Worm (Caenorhabditis elegans) whole organism, midembryonic: ENCODE data around the gene taap-1.

Experiments
- T22C8.4 ChIP-seq: fragments of 200-800 bp; sonication (Bioruptor generic); IDR thresholded peaks from 2 replicates; pipeline ENCODE4 v1.3.6; 2022; ENCODE audit warnings: missing genetic modification characterization, missing compliant biosample characterization
- cog-1 ChIP-seq: sonication (generic microtip); optimal IDR thresholded peaks from 2 replicates; lab custom pipeline; 2016; ENCODE audit warnings: missing genetic modification characterization, missing compliant biosample characterization
- flt-1 ChIP-seq: fragments of 200-800 bp; sonication (Bioruptor generic); IDR thresholded peaks from 2 replicates; pipeline ENCODE4 v1.3.6; 2022; ENCODE audit warnings: missing genetic modification characterization, missing compliant biosample characterization
- klf-2 ChIP-seq: fragments of 200-800 bp; sonication (Bioruptor generic); conservative IDR thresholded peaks from 2 replicates; pipeline ENCODE4 v1.3.6; 2022; ENCODE audit warnings: missing genetic modification reagents, missing genetic modification characterization, missing compliant biosample characterization
- med-1 ChIP-seq: sonication (generic microtip); optimal IDR thresholded peaks from 2 replicates; lab custom pipeline; 2017; ENCODE audit warnings: missing genetic modification characterization, mild to moderate bottlenecking, missing compliant biosample characterization, antibody characterized with exemption, missing genetic modification reagents; ENCODE audit not compliant: insufficient read depth
- ref-1 ChIP-seq: fragments of 200-800 bp; sonication (Bioruptor generic); conservative IDR thresholded peaks from 2 replicates; pipeline ENCODE4 v1.3.6; 2022; ENCODE audit warnings: missing genetic modification reagents, missing genetic modification characterization, missing compliant biosample characterization
- tab-1 ChIP-seq: fragments of 200-800 bp; sonication (Bioruptor generic); IDR thresholded peaks from 2 replicates; pipeline ENCODE4 v1.3.6; 2022; ENCODE audit warnings: missing genetic modification characterization, missing compliant biosample characterization
- ztf-23 ChIP-seq: fragments of 200-800 bp; sonication (Bioruptor generic); IDR thresholded peaks from 2 replicates; pipeline ENCODE4 v1.3.6; 2022; ENCODE audit warnings: missing genetic modification reagents, missing genetic modification characterization, missing compliant biosample characterization
- ztf-29 ChIP-seq: fragments of 200-800 bp; sonication (Bioruptor generic); IDR thresholded peaks from 2 replicates; pipeline ENCODE4 v1.3.6; 2022; ENCODE audit warnings: missing genetic modification reagents, missing genetic modification characterization, missing compliant biosample characterization

taap-1 gene

DNA sequence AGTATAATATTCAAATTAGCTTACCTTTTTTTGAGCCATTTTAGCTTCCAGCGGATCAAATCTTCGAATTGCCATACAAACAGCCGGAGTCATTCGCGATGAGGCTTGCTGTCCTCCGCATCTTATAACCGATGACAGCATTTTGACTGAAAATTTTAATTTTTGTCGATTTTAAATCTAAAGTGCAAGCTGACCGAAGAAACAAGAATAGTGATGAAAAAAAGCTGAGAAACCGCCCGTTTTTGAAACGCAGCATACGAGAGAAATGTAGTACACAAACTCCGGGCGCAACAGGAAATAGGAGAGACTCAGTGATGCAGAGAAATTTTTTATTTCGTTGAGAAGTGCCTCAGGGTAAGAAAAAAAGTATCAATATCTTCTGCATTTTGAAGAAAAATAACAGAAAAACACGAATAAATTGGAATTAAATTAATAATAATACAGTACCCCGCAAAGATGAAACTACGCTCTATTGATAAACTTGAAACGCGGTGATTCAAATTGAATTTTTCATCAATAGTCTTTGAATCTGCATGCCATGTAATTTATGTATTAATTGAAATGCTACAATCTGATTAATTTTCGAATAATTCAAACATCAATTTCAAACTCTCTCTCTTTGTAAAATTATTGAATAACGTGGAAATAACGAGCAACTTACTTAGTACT is 413 bp downstream of the taap-1 start:
- no peak for TF ChIP-seq flt-1 (GFP tag; lab: Robert Waterston, UW)
- no peak for TF ChIP-seq cog-1 (tag; lab: Kevin White, UChicago)
- TF ChIP-seq klf-2 (GFP tag; lab: Robert Waterston, UW): no peak
- no peak for TF ChIP-seq T22C8.4 (GFP tag; lab: Robert Waterston, UW)
- no peak for TF ChIP-seq med-1 (GFP tag; lab: Kevin White, UChicago)
- no peak for TF ChIP-seq ref-1 (GFP tag; lab: Robert Waterston, UW)
- TF ChIP-seq ztf-29: no peak
- TF ChIP-seq tab-1 (GFP tag; lab: Robert Waterston, UW): no peak
- TF ChIP-seq ztf-23 (GFP tag; lab: Robert Waterston, UW): no peak

DNA sequence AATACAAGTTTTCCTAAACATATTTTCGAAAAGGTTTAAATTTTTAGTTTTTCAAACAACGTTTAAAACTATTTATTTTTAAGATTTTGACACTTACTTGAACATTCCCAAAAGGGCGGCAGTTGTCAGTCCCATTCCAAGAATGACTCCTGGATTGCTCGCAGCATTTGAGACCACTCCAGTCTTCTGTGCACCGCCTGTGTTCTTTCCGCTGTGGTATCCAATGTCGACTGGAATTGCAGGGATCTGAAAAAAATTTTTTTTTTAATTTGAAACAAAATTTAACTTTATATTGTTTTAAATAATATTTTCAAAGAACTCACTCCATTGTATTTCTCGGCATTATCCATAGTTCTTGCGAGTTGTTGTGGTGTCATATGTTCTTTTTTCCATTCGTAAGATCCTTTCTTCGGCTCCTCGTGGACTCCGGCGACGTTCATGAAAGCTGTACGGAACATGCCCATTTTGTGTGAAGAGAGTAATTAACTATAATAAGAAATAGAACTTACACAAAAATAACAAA is 1.9 kb downstream of the taap-1 start, which contains the start of gene M05D6.5:
TSS of gene M05D6.5 (minus strand) at position 473 of the 523 bp plus-strand sequence.
- no peak for TF ChIP-seq klf-2 (GFP tag; lab: Robert Waterston, UW)
- TF ChIP-seq flt-1 (GFP tag; lab: Robert Waterston, UW): no peak
- no peak for TF ChIP-seq tab-1 (GFP tag; lab: Robert Waterston, UW)
- no peak for TF ChIP-seq ztf-23 (GFP tag; lab: Robert Waterston, UW)
- TF ChIP-seq cog-1 (tag; lab: Kevin White, UChicago): no peak
- TF ChIP-seq T22C8.4 (GFP tag; lab: Robert Waterston, UW): no peak
- TF ChIP-seq ref-1 (GFP tag; lab: Robert Waterston, UW): no peak
- no peak for TF ChIP-seq med-1 (GFP tag; lab: Kevin White, UChicago)
- no peak for TF ChIP-seq ztf-29

DNA sequence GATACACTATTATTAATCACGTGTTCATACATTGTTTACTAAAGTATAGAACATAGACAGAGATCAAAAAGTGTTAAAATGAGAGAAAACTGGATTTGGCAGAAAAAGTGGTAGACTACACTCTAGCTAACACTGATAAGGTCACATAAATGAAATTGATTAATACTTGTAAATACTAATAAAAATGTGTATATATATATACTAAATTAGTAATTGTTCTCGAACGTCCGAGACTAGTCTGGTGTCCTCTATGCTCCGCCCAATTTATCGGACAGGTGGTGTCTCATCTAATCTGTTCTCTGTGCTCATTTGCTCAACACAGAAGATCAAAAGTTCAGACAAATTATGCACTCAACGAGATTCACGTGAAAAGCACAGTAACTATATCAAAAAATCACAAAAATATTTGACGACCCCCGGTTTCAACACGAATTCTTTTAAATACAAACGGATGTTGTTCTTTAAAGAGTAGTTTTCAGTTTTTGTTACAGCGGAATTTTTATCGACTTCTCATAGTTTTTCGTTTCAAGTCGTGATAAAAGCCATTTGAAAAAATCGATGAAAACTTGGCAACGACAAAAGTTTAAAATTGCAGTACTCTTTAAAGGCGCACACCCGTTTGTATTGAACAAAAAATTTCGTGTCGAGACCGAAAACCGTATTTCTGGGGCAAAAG is 2.5 kb downstream of the taap-1 start:
- TF ChIP-seq T22C8.4 (GFP tag; lab: Robert Waterston, UW): no peak
- no peak for TF ChIP-seq med-1 (GFP tag; lab: Kevin White, UChicago)
- no peak for TF ChIP-seq cog-1 (tag; lab: Kevin White, UChicago)
- TF ChIP-seq ztf-23 (GFP tag; lab: Robert Waterston, UW): no peak
- TF ChIP-seq tab-1 (GFP tag; lab: Robert Waterston, UW): no peak
- TF ChIP-seq flt-1 (GFP tag; lab: Robert Waterston, UW): no peak
- TF ChIP-seq ref-1 (GFP tag; lab: Robert Waterston, UW): no peak
- no peak for TF ChIP-seq ztf-29
- TF ChIP-seq klf-2 (GFP tag; lab: Robert Waterston, UW): no peak

DNA sequence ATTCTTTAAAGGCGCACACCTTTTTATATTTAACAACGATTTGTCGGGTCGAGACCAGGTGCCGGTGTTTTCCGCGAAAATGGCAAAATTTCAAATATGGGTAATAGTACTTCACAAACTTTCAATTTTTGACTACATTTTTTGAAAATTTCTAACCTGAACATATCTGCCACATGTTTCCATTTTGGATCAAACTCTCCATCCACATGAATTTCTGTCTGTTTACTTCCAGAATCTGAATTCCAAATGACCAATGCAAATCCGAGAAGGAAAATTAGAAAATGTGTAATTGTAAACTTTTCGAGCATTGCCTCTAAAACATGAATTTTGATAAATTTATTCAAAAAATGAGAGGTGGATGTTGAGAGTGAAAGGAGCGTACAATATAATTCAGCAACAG is 3.5 kb downstream of the taap-1 start, which contains the start of gene lact-4:
TSS of gene lact-4 (minus strand) at position 313 of the 400 bp plus-strand sequence.
- TF ChIP-seq ztf-23 (GFP tag; lab: Robert Waterston, UW): no peak
- no peak for TF ChIP-seq tab-1 (GFP tag; lab: Robert Waterston, UW)
- TF ChIP-seq cog-1 (tag; lab: Kevin White, UChicago): no peak
- TF ChIP-seq flt-1 (GFP tag; lab: Robert Waterston, UW): no peak
- TF ChIP-seq klf-2 (GFP tag; lab: Robert Waterston, UW): no peak
- no peak for TF ChIP-seq ref-1 (GFP tag; lab: Robert Waterston, UW)
- TF ChIP-seq T22C8.4 (GFP tag; lab: Robert Waterston, UW): no peak
- no peak for TF ChIP-seq ztf-29

DNA sequence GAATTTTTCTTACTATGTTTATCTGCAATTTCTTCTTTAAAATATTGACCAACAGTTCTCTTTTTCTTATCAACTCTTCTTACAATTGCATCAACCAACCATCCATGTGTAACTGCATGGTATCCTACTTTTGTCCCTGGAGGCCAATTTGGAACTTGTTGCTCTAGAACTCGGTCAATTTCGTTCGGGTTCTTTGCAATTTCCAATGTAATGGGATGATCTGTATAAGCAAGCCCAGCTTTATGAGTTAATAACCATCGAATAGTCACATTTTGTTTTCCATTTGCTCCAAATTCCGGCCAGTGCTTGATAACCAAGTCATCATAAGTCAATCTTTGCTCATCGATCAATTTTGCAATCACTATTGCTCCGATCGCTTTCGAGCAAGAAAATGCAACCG is 4.3 kb downstream of the taap-1 start:
- TF ChIP-seq ztf-29 (no peak), tab-1 (GFP tag; lab: Robert Waterston, UW) (no peak), ztf-23 (GFP tag; lab: Robert Waterston, UW) (no peak), med-1 (GFP tag; lab: Kevin White, UChicago) (no peak), flt-1 (GFP tag; lab: Robert Waterston, UW) (no peak), klf-2 (GFP tag; lab: Robert Waterston, UW) (no peak), T22C8.4 (GFP tag; lab: Robert Waterston, UW) (no peak), cog-1 (tag; lab: Kevin White, UChicago) (no peak), ref-1 (GFP tag; lab: Robert Waterston, UW) (no peak)

DNA sequence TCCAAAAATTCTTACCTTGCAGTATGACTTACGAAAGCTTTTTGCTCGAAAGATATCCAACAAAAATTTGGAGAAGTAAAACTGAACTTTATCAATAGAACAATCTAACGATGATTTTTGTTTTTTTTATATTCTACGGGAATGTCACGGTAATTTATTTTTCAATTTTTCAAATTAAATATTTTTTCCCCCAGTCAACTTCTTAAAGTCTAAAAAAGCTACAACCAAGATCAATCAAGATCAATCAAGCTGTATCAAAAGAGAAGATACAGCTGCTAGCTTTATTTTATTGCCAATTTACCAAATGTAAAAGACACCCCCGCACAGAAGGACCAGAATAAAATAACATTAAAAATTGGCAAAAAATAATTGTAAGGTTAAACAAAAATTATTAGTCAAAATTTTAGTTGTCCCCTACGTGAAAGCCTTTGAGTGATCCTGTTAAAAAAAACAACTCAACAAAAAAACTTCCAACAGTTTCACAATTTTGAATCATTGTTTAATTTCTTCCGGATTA is 8.3 kb downstream of the taap-1 start, which contains the start of the genes M05D6.1 and M05D6.3:
TSS of gene M05D6.1 (minus strand) at position 101 of the 517 bp plus-strand sequence.
TSS of gene M05D6.3 (plus strand) at position 467 of the 517 bp plus-strand sequence.
- TF ChIP-seq T22C8.4 (GFP tag; lab: Robert Waterston, UW): no peak
- no peak for TF ChIP-seq flt-1 (GFP tag; lab: Robert Waterston, UW)
- no peak for TF ChIP-seq ztf-23 (GFP tag; lab: Robert Waterston, UW)
- TF ChIP-seq med-1 (GFP tag; lab: Kevin White, UChicago): no peak
- no peak for TF ChIP-seq cog-1 (tag; lab: Kevin White, UChicago)
- TF ChIP-seq ztf-29: no peak
- TF ChIP-seq ref-1 (GFP tag; lab: Robert Waterston, UW): no peak

DNA sequence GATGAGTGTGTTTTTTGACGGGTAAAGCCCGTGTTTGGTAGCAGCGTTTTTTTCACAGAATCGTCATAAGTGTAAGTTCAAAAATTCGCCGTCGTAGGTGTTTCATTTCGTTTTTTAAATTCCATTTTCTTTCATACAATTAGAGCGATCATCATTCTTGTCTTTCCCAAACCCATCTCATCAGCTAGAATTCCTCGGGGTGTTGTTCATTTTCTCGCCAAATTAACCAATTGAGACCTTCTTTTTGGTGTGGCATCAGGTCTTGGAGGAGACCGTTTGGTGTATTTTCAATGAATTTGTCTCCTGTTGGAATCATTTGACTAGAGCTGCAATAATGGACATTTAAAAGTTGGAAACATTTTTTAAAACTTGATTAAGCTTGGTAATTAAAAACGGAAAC is 10.8 kb downstream of the taap-1 start:
- TF ChIP-seq cog-1 (tag; lab: Kevin White, UChicago): no peak
- no peak for TF ChIP-seq T22C8.4 (GFP tag; lab: Robert Waterston, UW)
- TF ChIP-seq klf-2 (GFP tag; lab: Robert Waterston, UW): no peak
- TF ChIP-seq tab-1 (GFP tag; lab: Robert Waterston, UW): no peak
- TF ChIP-seq ref-1 (GFP tag; lab: Robert Waterston, UW): no peak
- no peak for TF ChIP-seq flt-1 (GFP tag; lab: Robert Waterston, UW)
- TF ChIP-seq ztf-23 (GFP tag; lab: Robert Waterston, UW): no peak
- no peak for TF ChIP-seq med-1 (GFP tag; lab: Kevin White, UChicago)
- TF ChIP-seq ztf-29: no peak

DNA sequence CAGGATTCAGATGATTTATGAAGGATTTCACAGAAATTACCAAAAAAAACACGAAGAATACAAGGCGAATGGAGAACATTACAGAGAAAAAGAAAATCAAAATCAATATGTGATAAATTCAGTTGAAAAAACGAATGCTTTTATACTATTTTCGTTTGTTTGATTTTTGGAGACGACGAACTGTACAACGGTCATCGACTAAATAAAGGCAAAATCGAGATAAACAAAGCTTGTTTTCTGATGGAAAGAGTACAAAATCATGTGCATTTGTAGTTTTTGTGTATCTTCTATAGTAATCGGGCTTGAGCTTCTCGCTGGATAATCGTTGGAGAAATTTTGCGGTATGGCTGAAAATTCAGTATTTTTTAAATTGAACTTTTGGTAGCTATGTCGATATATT is 12.5 kb downstream of the taap-1 start, which contains the start of gene M05D6.8:
TSS of gene M05D6.8 (minus strand) at position 101 of the 400 bp plus-strand sequence.
- TF ChIP-seq ref-1 (GFP tag; lab: Robert Waterston, UW) (no peak), med-1 (GFP tag; lab: Kevin White, UChicago) (no peak), ztf-23 (GFP tag; lab: Robert Waterston, UW) (no peak), cog-1 (tag; lab: Kevin White, UChicago) (no peak), klf-2 (GFP tag; lab: Robert Waterston, UW) (no peak), flt-1 (GFP tag; lab: Robert Waterston, UW) (no peak), T22C8.4 (GFP tag; lab: Robert Waterston, UW) (no peak), ztf-29 (no peak), tab-1 (GFP tag; lab: Robert Waterston, UW) (no peak)
